Fruit fly (Drosophila melanogaster) whole organism, embryonic: ENCODE measurements around the gene wus.

Experiments
- ATbp ChIP-seq: fragments of 200-800 bp; sonication (Bioruptor generic); optimal IDR thresholded peaks from 2 replicates; lab custom pipeline; 2017; ENCODE audit warnings: missing biosample characterization, mild to moderate bottlenecking, missing genetic modification characterization, missing genetic modification reagents
- Bteb2 ChIP-seq: fragments of 200-800 bp; sonication (Bioruptor generic); optimal IDR thresholded peaks from 2 replicates; lab custom pipeline; 2016; ENCODE audit warnings: missing biosample characterization, missing genetic modification characterization
- CG11504 ChIP-seq: fragments of 200-800 bp; sonication (Bioruptor generic); optimal IDR thresholded peaks from 3 replicates; lab custom pipeline; 2019; ENCODE audit warnings: missing biosample characterization, mild to moderate bottlenecking, missing genetic modification characterization, moderate library complexity
- CG12071 ChIP-seq: fragments of 200-800 bp; sonication (Bioruptor generic); optimal IDR thresholded peaks from 3 replicates; lab custom pipeline; 2018; ENCODE audit warnings: missing biosample characterization, mild to moderate bottlenecking, missing genetic modification characterization
- CG12155 ChIP-seq: fragments of 200-800 bp; sonication (Bioruptor generic); optimal IDR thresholded peaks from 3 replicates; lab custom pipeline; 2016; ENCODE audit warnings: missing biosample characterization, missing genetic modification characterization
- CG14441 ChIP-seq: fragments of 200-800 bp; sonication (Bioruptor generic); IDR thresholded peaks from 2 replicates; pipeline ENCODE4 v1.3.6; 2022; ENCODE audit warnings: missing biosample characterization, missing genetic modification characterization
- CG18599 ChIP-seq: fragments of 200-800 bp; sonication (Bioruptor generic); optimal IDR thresholded peaks from 3 replicates; lab custom pipeline; 2017; ENCODE audit warnings: missing biosample characterization, missing genetic modification characterization, mild to moderate bottlenecking, moderate library complexity, missing genetic modification reagents
- CG2199 ChIP-seq: fragments of 200-800 bp; sonication (Bioruptor generic); IDR thresholded peaks from 3 replicates; pipeline ENCODE4 v1.3.6; 2022; ENCODE audit warnings: missing biosample characterization, missing genetic modification characterization
- CG32767 ChIP-seq: fragments of 200-800 bp; sonication (Bioruptor generic); IDR thresholded peaks from 2 replicates; pipeline ENCODE4 v1.3.6; 2022; ENCODE audit warnings: missing biosample characterization, missing genetic modification characterization
- CG4360 ChIP-seq: fragments of 200-800 bp; sonication (Bioruptor generic); IDR thresholded peaks from 2 replicates; pipeline ENCODE4 v1.3.6; 2022; ENCODE audit warnings: missing biosample characterization, missing genetic modification characterization
- CG4707 ChIP-seq: fragments of 200-800 bp; sonication (Bioruptor generic); optimal IDR thresholded peaks from 2 replicates; lab custom pipeline; 2018; ENCODE audit warnings: missing biosample characterization, mild to moderate bottlenecking, missing genetic modification characterization, moderate library complexity
- CG7357 ChIP-seq: fragments of 200-800 bp; sonication (Bioruptor generic); IDR thresholded peaks from 3 replicates; pipeline ENCODE4 v1.3.6; 2022; ENCODE audit warnings: missing biosample characterization, missing genetic modification characterization
- CG7786 ChIP-seq: fragments of 200-800 bp; sonication (Bioruptor generic); optimal IDR thresholded peaks from 2 replicates; lab custom pipeline; 2016; ENCODE audit warnings: missing biosample characterization, missing genetic modification characterization
- CG7839 ChIP-seq: fragments of 200-800 bp; sonication (Bioruptor generic); optimal IDR thresholded peaks from 3 replicates; lab custom pipeline; 2018; ENCODE audit warnings: missing biosample characterization, mild to moderate bottlenecking, missing genetic modification characterization, moderate library complexity
- CG7928 ChIP-seq: fragments of 200-800 bp; sonication (Bioruptor generic); optimal IDR thresholded peaks from 2 replicates; lab custom pipeline; 2017; ENCODE audit warnings: missing biosample characterization, mild to moderate bottlenecking, missing genetic modification characterization
- CG7963 ChIP-seq: fragments of 200-800 bp; sonication (Bioruptor generic); IDR thresholded peaks from 3 replicates; pipeline ENCODE4 v1.3.6; 2022; ENCODE audit warnings: missing biosample characterization, missing genetic modification characterization; ENCODE audit not compliant: partially characterized antibody
- CG8359 ChIP-seq: fragments of 200-800 bp; sonication (Bioruptor generic); optimal IDR thresholded peaks from 2 replicates; lab custom pipeline; 2017; ENCODE audit warnings: missing biosample characterization, mild to moderate bottlenecking, missing genetic modification characterization, borderline replicate concordance
- CG8765 ChIP-seq: fragments of 200-800 bp; sonication (Bioruptor generic); IDR thresholded peaks from 2 replicates; pipeline ENCODE4 v1.3.6; 2022; ENCODE audit warnings: missing biosample characterization, missing genetic modification characterization
- HHEX ChIP-seq: fragments of 200-800 bp; sonication (Bioruptor generic); optimal IDR thresholded peaks from 3 replicates; lab custom pipeline; 2017; ENCODE audit warnings: missing biosample characterization, mild to moderate bottlenecking, missing genetic modification characterization, missing genetic modification reagents
- HLH3B ChIP-seq: fragments of 200-800 bp; sonication (Bioruptor generic); IDR thresholded peaks from 2 replicates; pipeline ENCODE4 v1.3.6; 2022; ENCODE audit warnings: missing biosample characterization, missing genetic modification characterization
- Neu2 ChIP-seq: fragments of 200-800 bp; sonication (Bioruptor generic); optimal IDR thresholded peaks from 3 replicates; lab custom pipeline; 2016; ENCODE audit warnings: missing biosample characterization, missing genetic modification characterization, borderline replicate concordance
- Poxn ChIP-seq: fragments of 200-800 bp; sonication (Bioruptor generic); IDR thresholded peaks from 2 replicates; pipeline ENCODE4 v1.3.6; 2022; ENCODE audit warnings: missing biosample characterization, missing genetic modification characterization
- Ptx1 ChIP-seq: fragments of 200-800 bp; sonication (Bioruptor generic); IDR thresholded peaks from 2 replicates; pipeline ENCODE4 v1.3.6; 2022; ENCODE audit warnings: missing biosample characterization, missing genetic modification characterization
- Rfx ChIP-seq: fragments of 200-800 bp; sonication (Bioruptor generic); IDR thresholded peaks from 2 replicates; pipeline ENCODE4 v1.3.6; 2022; ENCODE audit warnings: missing biosample characterization, missing genetic modification characterization
- Scr ChIP-seq: fragments of 200-800 bp; sonication (Bioruptor generic); IDR thresholded peaks from 2 replicates; pipeline ENCODE4 v1.3.6; 2022; ENCODE audit warnings: missing biosample characterization, missing genetic modification characterization; ENCODE audit not compliant: partially characterized antibody
- Stat92E ChIP-seq, 3 experiments: fragments of >200 bp in 2 of 3; fragments of 200-800 bp in 1 of 3; sonication (Bioruptor generic) in 1 of 3; optimal IDR thresholded peaks; 2 replicates each; lab custom pipeline; 2017 to 2019; ENCODE audit warnings: missing biosample characterization in 3 of 3, missing genetic modification characterization in 3 of 3, mild to moderate bottlenecking in 1 of 3, moderate library complexity in 1 of 3
- bab2 ChIP-seq: fragments of 200-800 bp; sonication (Bioruptor generic); optimal IDR thresholded peaks from 2 replicates; lab custom pipeline; 2016; ENCODE audit warnings: missing biosample characterization, missing genetic modification characterization
- bowl ChIP-seq: fragments of 200-800 bp; sonication (Bioruptor generic); IDR thresholded peaks from 2 replicates; pipeline ENCODE4 v1.3.6; 2022; ENCODE audit warnings: missing biosample characterization, missing genetic modification characterization
- dati ChIP-seq: fragments of 200-800 bp; sonication (Bioruptor generic); IDR thresholded peaks from 2 replicates; pipeline ENCODE4 v1.3.6; 2022; ENCODE audit warnings: missing biosample characterization, missing genetic modification characterization
- dmrt99B ChIP-seq: fragments of 200-800 bp; sonication (Bioruptor generic); optimal IDR thresholded peaks from 2 replicates; lab custom pipeline; 2018; ENCODE audit warnings: missing biosample characterization, mild to moderate bottlenecking, missing genetic modification characterization, moderate library complexity
- fd3F ChIP-seq: fragments of 200-800 bp; sonication (Bioruptor generic); optimal IDR thresholded peaks from 2 replicates; lab custom pipeline; 2018; ENCODE audit warnings: missing biosample characterization, mild to moderate bottlenecking, missing genetic modification characterization, moderate library complexity
- grn ChIP-seq: fragments of 200-800 bp; sonication (Bioruptor generic); optimal IDR thresholded peaks from 3 replicates; lab custom pipeline; 2017; ENCODE audit warnings: missing biosample characterization, missing genetic modification characterization
- gsb ChIP-seq: fragments of 200-800 bp; sonication (Bioruptor generic); IDR thresholded peaks from 2 replicates; pipeline ENCODE4 v1.3.6; 2022; ENCODE audit warnings: missing biosample characterization, missing genetic modification characterization
- ham ChIP-seq: fragments of 200-800 bp; sonication (Bioruptor generic); IDR thresholded peaks from 2 replicates; pipeline ENCODE4 v1.3.6; 2022; ENCODE audit warnings: missing biosample characterization, missing genetic modification characterization
- inv ChIP-seq: fragments of 200-800 bp; sonication (Bioruptor generic); IDR thresholded peaks from 2 replicates; pipeline ENCODE4 v1.3.6; 2022; ENCODE audit warnings: missing biosample characterization, missing genetic modification characterization; ENCODE audit not compliant: partially characterized antibody
- jumu ChIP-seq: fragments of 200-800 bp; sonication (Bioruptor generic); optimal IDR thresholded peaks from 3 replicates; lab custom pipeline; 2016; ENCODE audit warnings: missing biosample characterization, missing genetic modification characterization
- kah ChIP-seq: fragments of 200-800 bp; sonication (Bioruptor generic); optimal IDR thresholded peaks from 2 replicates; lab custom pipeline; 2018; ENCODE audit warnings: missing biosample characterization, mild to moderate bottlenecking, missing genetic modification characterization
- ken ChIP-seq: fragments of 200-800 bp; sonication (Bioruptor generic); IDR thresholded peaks from 3 replicates; pipeline ENCODE4 v1.3.6; 2022; ENCODE audit warnings: missing biosample characterization, missing genetic modification characterization
- nau ChIP-seq: fragments of 200-800 bp; sonication (Bioruptor generic); optimal IDR thresholded peaks from 3 replicates; lab custom pipeline; 2017; ENCODE audit warnings: missing biosample characterization, mild to moderate bottlenecking, missing genetic modification characterization, missing genetic modification reagents
- onecut ChIP-seq: fragments of 200-800 bp; sonication (Bioruptor generic); IDR thresholded peaks from 2 replicates; pipeline ENCODE4 v1.3.6; 2022; ENCODE audit warnings: missing biosample characterization, missing genetic modification characterization
- pfk ChIP-seq: fragments of 200-800 bp; sonication (Bioruptor generic); optimal IDR thresholded peaks from 2 replicates; lab custom pipeline; 2018; ENCODE audit warnings: missing biosample characterization, mild to moderate bottlenecking, missing genetic modification characterization, moderate library complexity
- ro ChIP-seq: fragments of 200-800 bp; sonication (Bioruptor generic); IDR thresholded peaks from 2 replicates; pipeline ENCODE4 v1.3.6; 2022; ENCODE audit warnings: missing biosample characterization, missing genetic modification characterization
- run ChIP-seq: fragments of 200-800 bp; sonication (Bioruptor generic); optimal IDR thresholded peaks from 3 replicates; lab custom pipeline; 2018; ENCODE audit warnings: missing biosample characterization, mild to moderate bottlenecking, missing genetic modification characterization
- schlank ChIP-seq: fragments of 200-800 bp; sonication (Bioruptor generic); optimal IDR thresholded peaks from 2 replicates; lab custom pipeline; 2018; ENCODE audit warnings: missing biosample characterization, mild to moderate bottlenecking, missing genetic modification characterization
- sd ChIP-seq: fragments of 200-800 bp; sonication (Bioruptor generic); optimal IDR thresholded peaks from 3 replicates; lab custom pipeline; 2018; ENCODE audit warnings: missing biosample characterization, mild to moderate bottlenecking, missing genetic modification characterization, moderate library complexity
- sens-2 ChIP-seq: fragments of 200-800 bp; sonication (Bioruptor generic); IDR thresholded peaks from 2 replicates; pipeline ENCODE4 v1.3.6; 2022; ENCODE audit warnings: missing biosample characterization, missing genetic modification characterization
- so ChIP-seq: fragments of 200-800 bp; sonication (Bioruptor generic); IDR thresholded peaks from 3 replicates; pipeline ENCODE4 v1.3.6; 2022; ENCODE audit warnings: missing biosample characterization, missing genetic modification characterization
- trh ChIP-seq: fragments of 200-800 bp; sonication (Bioruptor generic); optimal IDR thresholded peaks from 2 replicates; lab custom pipeline; 2016; ENCODE audit warnings: missing biosample characterization, missing genetic modification characterization
- wek ChIP-seq: fragments of 200-800 bp; sonication (Bioruptor generic); optimal IDR thresholded peaks from 3 replicates; lab custom pipeline; 2018; ENCODE audit warnings: missing biosample characterization, mild to moderate bottlenecking, missing genetic modification characterization, moderate library complexity
- yki ChIP-seq: fragments of >200 bp; optimal IDR thresholded peaks from 3 replicates; lab custom pipeline; 2018
- zen ChIP-seq: fragments of 200-800 bp; sonication (Bioruptor generic); optimal IDR thresholded peaks from 3 replicates; lab custom pipeline; 2018; ENCODE audit warnings: missing biosample characterization, mild to moderate bottlenecking, missing genetic modification characterization, moderate library complexity

Gene wus

dm6 chrX:16944049-16944532 is 3.4 kb upstream of the wus start (continued):
- TF ChIP-seq wek (GFP tag; lab: Kevin White, UChicago), result no peak
- TF ChIP-seq ro (GFP tag; lab: Robert Waterston, UW), result no peak
- no peak for TF ChIP-seq CG7963 (GFP tag; lab: Robert Waterston, UW)
- peak; percentile 5 for TF ChIP-seq sd (tag; lab: Kevin White, UChicago)
- peak; percentile 46; the same call in 1 of the 2 replicates for TF ChIP-seq CG32767
- TF ChIP-seq CG8359, result no peak
- TF ChIP-seq dmrt99B (tag; lab: Kevin White, UChicago), result peak; percentile 73
- TF ChIP-seq CG12071 (GFP tag; lab: Kevin White, UChicago), result no peak
- peak; percentile 80 for TF ChIP-seq kah (GFP tag; lab: Kevin White, UChicago)
- TF ChIP-seq CG18599, result peak; percentile 81
- TF ChIP-seq so (GFP tag; lab: Robert Waterston, UW), result no peak
- TF ChIP-seq ATbp (GFP tag; lab: Kevin White, UChicago), result peak; percentile 0
- peak; percentile 59 for TF ChIP-seq HHEX (GFP tag; lab: Kevin White, UChicago)
- TF ChIP-seq CG7839 (tag; lab: Kevin White, UChicago), result peak; percentile 87
- peak; percentile 40; the same call in 1 of the 3 replicates for TF ChIP-seq CG7357 (GFP tag; lab: Robert Waterston, UW)
- TF ChIP-seq Scr (GFP tag; lab: Robert Waterston, UW), result no peak
- peak; percentile 47; the same call in 1 of the 2 replicates for TF ChIP-seq gsb (GFP tag; lab: Robert Waterston, UW)
- TF ChIP-seq CG4707 (GFP tag; lab: Kevin White, UChicago), result no peak
- TF ChIP-seq sens-2, result no peak
- TF ChIP-seq ham (GFP tag; lab: Robert Waterston, UW), result no peak
- TF ChIP-seq CG7786 (GFP tag; lab: Kevin White, UChicago), result no peak
- TF ChIP-seq pfk (GFP tag; lab: Kevin White, UChicago), result no peak
- TF ChIP-seq fd3F (GFP tag; lab: Kevin White, UChicago), result peak; percentile 68
- TF ChIP-seq bab2 (GFP tag; lab: Kevin White, UChicago), result no peak
- peak; percentile 64 for TF ChIP-seq zen (tag; lab: Kevin White, UChicago)
- TF ChIP-seq Poxn, result no peak
- TF ChIP-seq ken, result no peak
- no peak for TF ChIP-seq Neu2 (GFP tag; lab: Kevin White, UChicago)
- peak; percentile 23 for TF ChIP-seq CG12155 (GFP tag; lab: Kevin White, UChicago)
- no peak for TF ChIP-seq CG2199 (GFP tag; lab: Robert Waterston, UW)
- peak; percentile 67 for TF ChIP-seq Rfx (GFP tag; lab: Robert Waterston, UW)
- TF ChIP-seq CG4360 (GFP tag; lab: Robert Waterston, UW), result no peak
- no peak for TF ChIP-seq grn
- peak; percentile 84 for TF ChIP-seq CG11504 (tag; lab: Kevin White, UChicago)
- no peak for TF ChIP-seq CG7928 (GFP tag; lab: Kevin White, UChicago)
- TF ChIP-seq CG14441, result no peak
- TF ChIP-seq CG8765 (GFP tag; lab: Robert Waterston, UW), result no peak
- TF ChIP-seq onecut (GFP tag; lab: Robert Waterston, UW), result no peak
- TF ChIP-seq Bteb2 (GFP tag; lab: Kevin White, UChicago), result no peak
- no peak for TF ChIP-seq Stat92E (GFP tag; optimal IDR thresholded peaks at IDR 0.05; lab: Kevin White, UChicago)
- peak; percentile 53 for TF ChIP-seq run
- TF ChIP-seq HLH3B (GFP tag; lab: Robert Waterston, UW), result 0 out of 2 replicates have a peak, but pooled peaks have one; percentile 24
- TF ChIP-seq nau (GFP tag; lab: Kevin White, UChicago), result no peak
- no peak for TF ChIP-seq bowl (GFP tag; lab: Robert Waterston, UW)
- TF ChIP-seq yki, result no peak
- no peak for TF ChIP-seq jumu (GFP tag; lab: Kevin White, UChicago)
- TF ChIP-seq inv (GFP tag; lab: Robert Waterston, UW), result no peak
- TF ChIP-seq trh, result no peak
- no peak for TF ChIP-seq schlank (tag; lab: Kevin White, UChicago)
- TF ChIP-seq Ptx1 (GFP tag; lab: Robert Waterston, UW), result peak; percentile 67; the same call in 1 of the 2 replicates
- TF ChIP-seq dati (GFP tag; lab: Robert Waterston, UW), result no peak
